Worm (Caenorhabditis elegans): ENCODE results near the gene sir-2.1.

The sir-2.1 gene

DNA sequence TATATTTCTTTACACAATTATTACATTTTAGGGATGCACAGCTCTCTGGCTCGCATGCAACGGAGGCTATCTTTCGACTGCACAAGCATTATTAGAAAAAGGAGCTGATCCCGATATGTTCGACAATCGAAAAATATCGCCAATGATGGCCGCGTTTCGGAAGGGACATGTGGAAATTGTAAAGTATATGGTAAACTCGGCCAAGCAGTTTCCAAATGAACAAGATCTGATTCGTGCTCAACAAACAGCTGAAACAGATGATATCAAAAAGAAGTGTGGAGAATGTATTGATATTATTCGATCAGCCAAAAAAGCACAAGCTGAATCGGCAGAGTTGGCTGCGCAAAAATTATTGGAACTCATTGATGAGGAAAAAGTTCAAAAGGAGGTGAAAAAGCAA is 16.9 kb upstream of the sir-2.1 start:
- TF ChIP-seq madf-10 (tag; optimal IDR thresholded peaks at IDR 0.05) = no peak
- TF ChIP-seq F37B4.10 (GFP tag; IDR thresholded peaks at IDR 0.05) = no peak
- no peak for TF ChIP-seq rpc-1 (optimal IDR thresholded peaks at IDR 0.05)
- TF ChIP-seq rpc-1 (tag; optimal IDR thresholded peaks at IDR 0.05) = no peak
- no peak for TF ChIP-seq F39B2.1 (GFP tag; IDR thresholded peaks at IDR 0.05)
- no peak for TF ChIP-seq let-526 (GFP tag; IDR thresholded peaks at IDR 0.05)

DNA sequence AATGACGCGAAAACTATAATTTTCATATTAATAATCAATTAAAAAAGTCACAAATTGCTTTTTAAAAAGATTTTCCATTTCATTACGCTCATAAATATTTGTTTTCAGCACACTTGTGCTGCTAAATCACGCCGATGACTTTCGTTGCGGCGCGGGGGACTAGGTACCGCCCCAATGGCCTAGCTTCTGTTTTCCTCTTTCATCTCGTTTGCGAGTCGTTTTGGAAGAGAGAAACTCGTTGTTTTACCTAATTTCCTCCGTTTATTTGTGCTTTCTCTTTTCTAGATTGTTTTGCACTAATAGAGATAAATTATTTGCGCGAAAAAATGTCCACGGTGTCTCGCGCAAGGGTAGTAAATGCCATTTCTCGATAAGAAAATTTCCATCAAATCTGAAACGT is 15.0 kb upstream of the sir-2.1 start:
- TF ChIP-seq rec-8 (tag; optimal IDR thresholded peaks at IDR 0.05) = no peak
- TF ChIP-seq dpff-1 (tag; optimal IDR thresholded peaks at IDR 0.05) = no peak
- peak; percentile 59 for TF ChIP-seq ztf-18 (tag; optimal IDR thresholded peaks at IDR 0.05)
- no peak for TF ChIP-seq akir-1 (GFP tag; optimal IDR thresholded peaks at IDR 0.05)
- no peak for TF ChIP-seq cebp-1 (GFP tag; IDR thresholded peaks at IDR 0.05)
- TF ChIP-seq cebp-1 (tag; optimal IDR thresholded peaks at IDR 0.05) = peak; percentile 3
- TF ChIP-seq Y67H2A.10 (GFP tag; conservative IDR thresholded peaks at IDR 0.05) = 0 out of 2 replicates have a peak, but pooled peaks have one; percentile 0
- TF ChIP-seq snpc-4 (GFP tag; optimal IDR thresholded peaks at IDR 0.05) = peak; percentile 5
- TF ChIP-seq snpc-4 (tag; optimal IDR thresholded peaks at IDR 0.05) = no peak
- TF ChIP-seq pbrm-1 (GFP tag; IDR thresholded peaks at IDR 0.05) = no peak

DNA sequence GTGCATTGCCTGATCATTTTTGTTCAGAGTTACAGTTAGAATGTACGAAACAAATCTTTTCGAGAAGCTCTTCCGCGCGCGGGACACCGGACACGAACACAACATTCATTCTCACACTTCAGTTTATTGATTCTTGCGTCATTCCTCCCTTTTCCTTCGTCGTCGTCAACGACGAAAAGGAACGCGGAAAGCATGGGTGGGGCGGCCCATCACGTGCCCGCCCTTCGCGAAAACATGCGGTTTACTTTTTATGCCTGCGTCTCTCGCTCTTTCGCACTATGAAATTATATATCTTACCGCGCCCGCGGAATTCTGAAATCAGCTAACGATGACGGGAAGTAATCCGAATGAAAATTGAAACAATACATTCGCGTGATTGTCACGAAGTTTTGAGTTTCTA is 14.6 kb upstream of the sir-2.1 start:
- TF ChIP-seq madf-6 (GFP tag; IDR thresholded peaks at IDR 0.05) = peak; percentile 80
- TF ChIP-seq zfh-2 (GFP tag; conservative IDR thresholded peaks at IDR 0.05) = peak; percentile 67; the same call in 1 of the 2 replicates
- peak; percentile 35; the same call in 1 of the 2 replicates for TF ChIP-seq lir-1 (GFP tag; conservative IDR thresholded peaks at IDR 0.05)
- peak; percentile 1 for TF ChIP-seq chd-7 (tag; optimal IDR thresholded peaks at IDR 0.05)
- TF ChIP-seq atf-7 (tag; optimal IDR thresholded peaks at IDR 0.05) = no peak
- peak; percentile 67 for TF ChIP-seq xnd-1 (tag; optimal IDR thresholded peaks at IDR 0.05)
- TF ChIP-seq B0336.3 (GFP tag; IDR thresholded peaks at IDR 0.05) = 0 out of 2 replicates have a peak, but pooled peaks have one; percentile 44
- TF ChIP-seq F33H1.4 (GFP tag; IDR thresholded peaks at IDR 0.05) = peak; percentile 15; the same call in 1 of the 2 replicates
- peak; percentile 45 for TF ChIP-seq dox-1 (GFP tag; IDR thresholded peaks at IDR 0.05)
- TF ChIP-seq attf-5 (GFP tag; optimal IDR thresholded peaks at IDR 0.05) = peak; percentile 70
- TF ChIP-seq nhr-80 (tag; optimal IDR thresholded peaks at IDR 0.05) = peak; percentile 1
- TF ChIP-seq hsf-1 (GFP tag; IDR thresholded peaks at IDR 0.05) = peak; percentile 66
- TF ChIP-seq attf-3 (GFP tag; conservative IDR thresholded peaks at IDR 0.05) = no peak
- TF ChIP-seq mel-28 (tag; optimal IDR thresholded peaks at IDR 0.05; ENCODE audit: borderline replicate concordance) = no peak
- no peak for TF ChIP-seq ZK185.1 (tag; optimal IDR thresholded peaks at IDR 0.05; ENCODE audit: poor library complexity, severe bottlenecking)
- TF ChIP-seq lin-54 (GFP tag; optimal IDR thresholded peaks at IDR 0.05) = peak; percentile 16
- peak; percentile 0 for TF ChIP-seq F23B12.7 (tag; optimal IDR thresholded peaks at IDR 0.05; ENCODE audit: insufficient read depth)
- TF ChIP-seq tlf-1 (GFP tag; optimal IDR thresholded peaks at IDR 0.05) = peak; percentile 45
- TF ChIP-seq ceh-27 (GFP tag; optimal IDR thresholded peaks at IDR 0.05) = no peak
- 0 out of 2 replicates have a peak, but pooled peaks have one; percentile 7 for TF ChIP-seq Y67H2A.10 (GFP tag; conservative IDR thresholded peaks at IDR 0.05)
- peak; percentile 72 for TF ChIP-seq hmg-1.2 (GFP tag; IDR thresholded peaks at IDR 0.05)
- TF ChIP-seq efl-1 (GFP tag; optimal IDR thresholded peaks at IDR 0.05) = peak; percentile 70
- no peak for TF ChIP-seq snpc-4 (GFP tag; optimal IDR thresholded peaks at IDR 0.05)
- TF ChIP-seq snpc-4 (tag; optimal IDR thresholded peaks at IDR 0.05) = peak in 1 of 4 experiments; percentile 20
- TF ChIP-seq ztf-26 (tag; optimal IDR thresholded peaks at IDR 0.05) = peak; percentile 27
- TF ChIP-seq ets-4 (GFP tag; optimal IDR thresholded peaks at IDR 0.05) = no peak
- TF ChIP-seq lsy-27 (tag; optimal IDR thresholded peaks at IDR 0.05; ENCODE audit: borderline replicate concordance, insufficient read depth) = no peak
- TF ChIP-seq pbrm-1 (GFP tag; IDR thresholded peaks at IDR 0.05) = 0 out of 2 replicates have a peak, but pooled peaks have one; percentile 32
- TF ChIP-seq lin-40 (tag; optimal IDR thresholded peaks at IDR 0.05) = peak; percentile 48
- TF ChIP-seq pha-4 (tag; optimal IDR thresholded peaks at IDR 0.05) = no peak
- TF ChIP-seq somi-1 (GFP tag; optimal IDR thresholded peaks at IDR 0.05) = peak; percentile 28
- TF ChIP-seq cebp-1 (GFP tag; IDR thresholded peaks at IDR 0.05) = no peak
- TF ChIP-seq cebp-1 (tag; optimal IDR thresholded peaks at IDR 0.05) = peak; percentile 74
- TF ChIP-seq let-607 (tag; optimal IDR thresholded peaks at IDR 0.05) = no peak
